Worm (Caenorhabditis elegans): Measurements from ENCODE around the gene F40H6.5.
A peak's percentile ranks its signal among the peaks of the same experiment; 100 is the strongest.

Gene F40H6.5

ce11 chrIII:6055706-6056105 is at the start of gene F40H6.5:
Gene F40H6.5 (minus strand): TSS chrIII:6055806.
- TF ChIP-seq egl-27 (tag; optimal IDR thresholded peaks at IDR 0.05) (no peak), nhr-71 (tag; optimal IDR thresholded peaks at IDR 0.05) (no peak), nhr-11 (tag; optimal IDR thresholded peaks at IDR 0.05) (no peak), mab-9 (GFP tag; IDR thresholded peaks at IDR 0.05) (no peak)

DNA sequence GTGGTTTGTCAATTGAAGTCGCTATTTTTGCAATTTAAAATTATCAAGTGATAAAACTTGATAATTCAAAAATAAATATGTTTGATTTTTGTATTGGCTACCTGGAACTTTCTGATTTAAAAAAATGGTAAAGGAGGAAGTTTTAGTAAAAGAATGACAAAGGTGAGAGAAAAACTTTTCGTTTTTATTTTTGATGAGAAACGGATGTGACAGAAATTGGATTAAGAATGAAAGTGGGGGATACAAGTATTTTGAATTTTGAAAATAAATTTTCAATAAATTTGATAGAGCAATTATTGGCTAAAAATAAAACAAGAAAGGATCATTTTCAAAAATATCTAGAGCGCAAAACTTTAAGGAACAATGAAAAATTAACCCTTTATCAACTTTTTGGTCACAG is 47.2 kb upstream of the F40H6.5 start, which contains the start of gene C05D10.4:
Gene C05D10.4, minus strand, starts transcription at position 101 of the 400 bp plus-strand sequence.
- TF ChIP-seq ceh-82 (tag; optimal IDR thresholded peaks at IDR 0.05) (no peak), dsc-1 (tag; optimal IDR thresholded peaks at IDR 0.05) (no peak), sptf-1 (tag; optimal IDR thresholded peaks at IDR 0.05) (no peak), lin-35 (GFP tag; optimal IDR thresholded peaks at IDR 0.05) (no peak), ceh-63 (GFP tag; optimal IDR thresholded peaks at IDR 0.05) (no peak), xbp-1 (tag; optimal IDR thresholded peaks at IDR 0.05) (no peak), hlh-4 (tag; optimal IDR thresholded peaks at IDR 0.05) (no peak), ceh-90 (tag; optimal IDR thresholded peaks at IDR 0.05) (no peak), pax-3 (tag; optimal IDR thresholded peaks at IDR 0.05) (no peak), ceh-8 (GFP tag; optimal IDR thresholded peaks at IDR 0.05) (no peak), mep-1 (tag; optimal IDR thresholded peaks at IDR 0.05) (no peak), pqm-1 (tag; optimal IDR thresholded peaks at IDR 0.05) (no peak), aly-2 (tag; optimal IDR thresholded peaks at IDR 0.05) (no peak), nhr-12 (tag; optimal IDR thresholded peaks at IDR 0.05) (no peak), tlp-1 (tag; optimal IDR thresholded peaks at IDR 0.05) (no peak), grh-1 (GFP tag; IDR thresholded peaks at IDR 0.05) (no peak), nhr-237 (tag; optimal IDR thresholded peaks at IDR 0.05) (no peak), nhr-11 (tag; optimal IDR thresholded peaks at IDR 0.05) (no peak)

DNA sequence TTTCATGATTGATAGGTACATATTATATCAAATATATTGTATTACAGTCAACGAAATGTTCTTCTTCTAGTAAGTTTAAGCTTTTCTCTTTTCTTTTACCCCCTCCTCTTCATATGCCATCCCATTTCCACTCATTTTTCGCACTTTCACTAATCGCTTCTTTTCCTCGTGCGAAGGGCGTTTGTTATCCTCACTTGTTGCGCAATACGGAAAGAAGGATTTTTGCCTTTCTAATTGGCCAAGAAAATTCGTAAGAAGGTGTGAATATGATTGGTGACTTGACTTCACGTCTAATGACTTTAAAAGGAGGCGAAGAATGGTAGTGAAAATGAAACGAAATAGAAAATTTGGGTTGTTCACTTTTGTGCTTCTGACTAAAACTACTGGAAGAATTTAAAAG is 40.0 kb upstream of the F40H6.5 start:
- TF ChIP-seq isw-1 (GFP tag; IDR thresholded peaks at IDR 0.05): no peak
- no peak for TF ChIP-seq efl-1 (optimal IDR thresholded peaks at IDR 0.05)
- TF ChIP-seq efl-1 (GFP tag; optimal IDR thresholded peaks at IDR 0.05 in 1 of 2): no peak
- no peak for TF ChIP-seq lin-39 (tag; optimal IDR thresholded peaks at IDR 0.05)
- TF ChIP-seq blmp-1 (tag; optimal IDR thresholded peaks at IDR 0.05): peak; percentile 92
- TF ChIP-seq nhr-19 (GFP tag; conservative IDR thresholded peaks at IDR 0.05): no peak
- no peak for TF ChIP-seq pqm-1 (tag; optimal IDR thresholded peaks at IDR 0.05)
- TF ChIP-seq ceh-82 (tag; optimal IDR thresholded peaks at IDR 0.05): no peak

ce11 chrIII:6087705-6088359 is 32.2 kb upstream of the F40H6.5 start, which contains the start of gene wht-1:
Gene wht-1 (minus strand): TSS chrIII:6087755.
- TF ChIP-seq elt-2 (tag; optimal IDR thresholded peaks at IDR 0.05) (peak; percentile 70), nhr-71 (tag; optimal IDR thresholded peaks at IDR 0.05) (no peak)

- TF ChIP-seq efl-1 (optimal IDR thresholded peaks at IDR 0.05) (no peak), efl-1 (GFP tag; optimal IDR thresholded peaks at IDR 0.05 in 1 of 2) (no peak), elt-3 (tag; optimal IDR thresholded peaks at IDR 0.05) (no peak), ztf-4 (tag; optimal IDR thresholded peaks at IDR 0.05) (no peak), ama-1 (optimal IDR thresholded peaks at IDR 0.05) (no peak), unc-130 (tag; optimal IDR thresholded peaks at IDR 0.05) (no peak), irx-1 (tag; optimal IDR thresholded peaks at IDR 0.05) (no peak), rnt-1 (tag; optimal IDR thresholded peaks at IDR 0.05) (no peak), zag-1 (tag; optimal IDR thresholded peaks at IDR 0.05) (no peak), mdl-1 (tag; optimal IDR thresholded peaks at IDR 0.05) (no peak), unc-62 (GFP tag; optimal IDR thresholded peaks at IDR 0.05) (no peak), nhr-11 (tag; optimal IDR thresholded peaks at IDR 0.05) (no peak)
Observed at ce11 chrIII:6085311-6085710, 29.7 kb upstream of the F40H6.5 start.

All from whole organism, L1 larva.